Fruit fly (Drosophila melanogaster): ENCODE measurements around the gene Lcp65Ag3.

DNA sequence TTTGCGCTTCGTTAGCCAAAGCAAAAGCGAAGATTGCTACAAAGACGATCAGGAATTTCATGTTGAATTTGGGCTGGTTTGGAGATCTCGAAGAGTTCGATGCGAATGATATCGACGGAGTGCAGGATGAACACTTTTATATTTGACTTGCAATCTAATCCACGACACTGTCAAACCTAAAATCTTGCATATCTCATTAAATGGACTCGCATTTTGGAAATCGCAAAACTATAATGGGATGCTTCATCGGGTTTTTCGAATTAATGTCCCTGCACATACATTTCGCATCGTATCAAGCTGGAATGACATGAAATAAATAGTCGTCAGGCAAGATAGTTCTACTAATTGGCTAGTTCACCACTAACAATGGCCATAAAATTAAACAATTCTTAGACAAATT lies 7.2 kb upstream of the Lcp65Ag3 start, which contains the start of gene Lcp65Ae:
- TF ChIP-seq jim (GFP tag; optimal IDR thresholded peaks at IDR 0.05), result no peak
- TF ChIP-seq Rel (GFP tag; optimal IDR thresholded peaks at IDR 0.05), result no peak
- TF ChIP-seq Rel (tag; optimal IDR thresholded peaks at IDR 0.05), result no peak
- no peak for TF ChIP-seq Hr83 (GFP tag; optimal IDR thresholded peaks at IDR 0.05; ENCODE audit: poor library complexity, severe bottlenecking)
- no peak for TF ChIP-seq psq (GFP tag; optimal IDR thresholded peaks at IDR 0.05)
- TF ChIP-seq fru (GFP tag; optimal IDR thresholded peaks at IDR 0.05), result no peak
- no peak for TF ChIP-seq N (GFP tag; optimal IDR thresholded peaks at IDR 0.05)
